Worm (Caenorhabditis elegans) whole organism, midembryonic: ENCODE results near the gene cal-7.

ENCODE experiments used
- T22C8.4 ChIP-seq: fragments of 200-800 bp; sonication (Bioruptor generic); IDR thresholded peaks from 2 replicates; pipeline ENCODE4 v1.3.6; 2022; ENCODE audit warnings: missing genetic modification characterization, missing compliant biosample characterization
- cog-1 ChIP-seq: sonication (generic microtip); optimal IDR thresholded peaks from 2 replicates; lab custom pipeline; 2016; ENCODE audit warnings: missing genetic modification characterization, missing compliant biosample characterization
- flt-1 ChIP-seq: fragments of 200-800 bp; sonication (Bioruptor generic); IDR thresholded peaks from 2 replicates; pipeline ENCODE4 v1.3.6; 2022; ENCODE audit warnings: missing genetic modification characterization, missing compliant biosample characterization
- klf-2 ChIP-seq: fragments of 200-800 bp; sonication (Bioruptor generic); conservative IDR thresholded peaks from 2 replicates; pipeline ENCODE4 v1.3.6; 2022; ENCODE audit warnings: missing genetic modification reagents, missing genetic modification characterization, missing compliant biosample characterization
- med-1 ChIP-seq: sonication (generic microtip); optimal IDR thresholded peaks from 2 replicates; lab custom pipeline; 2017; ENCODE audit warnings: missing genetic modification characterization, mild to moderate bottlenecking, missing compliant biosample characterization, antibody characterized with exemption, missing genetic modification reagents; ENCODE audit not compliant: insufficient read depth
- ref-1 ChIP-seq: fragments of 200-800 bp; sonication (Bioruptor generic); conservative IDR thresholded peaks from 2 replicates; pipeline ENCODE4 v1.3.6; 2022; ENCODE audit warnings: missing genetic modification reagents, missing genetic modification characterization, missing compliant biosample characterization
- ztf-23 ChIP-seq: fragments of 200-800 bp; sonication (Bioruptor generic); IDR thresholded peaks from 2 replicates; pipeline ENCODE4 v1.3.6; 2022; ENCODE audit warnings: missing genetic modification reagents, missing genetic modification characterization, missing compliant biosample characterization
- ztf-29 ChIP-seq: fragments of 200-800 bp; sonication (Bioruptor generic); IDR thresholded peaks from 2 replicates; pipeline ENCODE4 v1.3.6; 2022; ENCODE audit warnings: missing genetic modification reagents, missing genetic modification characterization, missing compliant biosample characterization

DNA sequence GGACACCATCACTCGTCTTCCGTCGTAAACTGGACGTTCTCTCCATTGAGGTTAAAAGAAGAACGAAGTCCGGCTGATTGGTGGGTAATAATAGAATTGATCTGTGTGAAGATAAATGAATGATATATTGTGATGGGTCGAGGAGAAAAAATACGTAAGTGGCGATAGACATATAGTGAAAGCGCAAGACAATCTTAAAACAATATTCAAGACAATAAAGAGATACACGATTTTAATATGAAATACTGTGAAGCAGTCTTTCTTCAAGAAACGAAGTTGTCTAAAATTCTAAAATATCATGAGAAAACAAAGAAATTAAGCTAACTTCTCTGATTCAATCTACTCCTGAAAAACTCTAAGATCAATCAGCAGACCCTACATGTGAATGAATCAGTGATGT, 20.4 kb upstream of the cal-7 start, which contains the start of gene F40F9.10:
- TF ChIP-seq cog-1 (tag; lab: Kevin White, UChicago) (no peak), flt-1 (GFP tag; lab: Robert Waterston, UW) (no peak), ztf-23 (GFP tag; lab: Robert Waterston, UW) (no peak), klf-2 (GFP tag; lab: Robert Waterston, UW) (no peak), ref-1 (GFP tag; lab: Robert Waterston, UW) (no peak), ztf-29 (no peak), med-1 (GFP tag; lab: Kevin White, UChicago) (no peak), T22C8.4 (GFP tag; lab: Robert Waterston, UW) (no peak)
